Worm (Caenorhabditis elegans): ENCODE results near the gene D1054.10.

The D1054.10 gene

ce11 chrV:10802060-10802459, 9.4 kb upstream of the D1054.10 start (continued):
- TF ChIP-seq ama-1 (optimal IDR thresholded peaks at IDR 0.05) (no peak), mdl-1 (tag; optimal IDR thresholded peaks at IDR 0.05) (peak in 1 of 2 experiments; percentile 49), daf-16 (GFP tag; optimal IDR thresholded peaks at IDR 0.05) (peak in 1 of 2 experiments; percentile 77), daf-16 (tag; optimal IDR thresholded peaks at IDR 0.05) (peak; percentile 93), set-16 (GFP tag; IDR thresholded peaks at IDR 0.05) (no peak), ceh-62 (tag; optimal IDR thresholded peaks at IDR 0.05) (no peak), php-3 (GFP tag; IDR thresholded peaks at IDR 0.05) (peak; percentile 96), arid-1 (GFP tag; conservative IDR thresholded peaks at IDR 0.05) (no peak), nhr-28 (tag; optimal IDR thresholded peaks at IDR 0.05) (peak; percentile 82), hlh-11 (tag; optimal IDR thresholded peaks at IDR 0.05) (peak; percentile 95), T20F7.1 (GFP tag; optimal IDR thresholded peaks at IDR 0.05) (peak; percentile 34), nhr-48 (tag; optimal IDR thresholded peaks at IDR 0.05) (peak; percentile 83), ceh-44 (GFP tag; IDR thresholded peaks at IDR 0.05) (no peak), nhr-11 (tag; optimal IDR thresholded peaks at IDR 0.05) (no peak), nhr-42 (GFP tag; IDR thresholded peaks at IDR 0.05) (no peak), saeg-2 (GFP tag; IDR thresholded peaks at IDR 0.05) (peak; percentile 80; the same call in 1 of the 2 replicates), daf-12 (tag; optimal IDR thresholded peaks at IDR 0.05) (no peak), ceh-32 (tag; optimal IDR thresholded peaks at IDR 0.05; ENCODE audit: poor library complexity) (no peak), tra-1 (GFP tag; IDR thresholded peaks at IDR 0.05) (peak; percentile 95), R02D3.7 (tag; optimal IDR thresholded peaks at IDR 0.05) (no peak), sdz-12 (GFP tag; optimal IDR thresholded peaks at IDR 0.05) (no peak), Y48G9A.11 (GFP tag; IDR thresholded peaks at IDR 0.05) (no peak), T26A8.4 (GFP tag; IDR thresholded peaks at IDR 0.05) (no peak), unc-39 (tag; optimal IDR thresholded peaks at IDR 0.05) (no peak), pqm-1 (tag; optimal IDR thresholded peaks at IDR 0.05) (peak; percentile 67), ceh-82 (tag; optimal IDR thresholded peaks at IDR 0.05) (no peak), spr-1 (tag; optimal IDR thresholded peaks at IDR 0.05) (no peak), F37D6.2 (tag; optimal IDR thresholded peaks at IDR 0.05) (no peak), lin-1 (GFP tag; IDR thresholded peaks at IDR 0.05) (peak; percentile 90), hlh-30 (tag; optimal IDR thresholded peaks at IDR 0.05; ENCODE audit: insufficient read depth) (peak; percentile 61), lin-15B (tag; optimal IDR thresholded peaks at IDR 0.05) (no peak), daf-8 (GFP tag; IDR thresholded peaks at IDR 0.05) (no peak), nhr-41 (GFP tag; IDR thresholded peaks at IDR 0.05) (0 out of 2 replicates have a peak, but pooled peaks have one; percentile 54)

DNA sequence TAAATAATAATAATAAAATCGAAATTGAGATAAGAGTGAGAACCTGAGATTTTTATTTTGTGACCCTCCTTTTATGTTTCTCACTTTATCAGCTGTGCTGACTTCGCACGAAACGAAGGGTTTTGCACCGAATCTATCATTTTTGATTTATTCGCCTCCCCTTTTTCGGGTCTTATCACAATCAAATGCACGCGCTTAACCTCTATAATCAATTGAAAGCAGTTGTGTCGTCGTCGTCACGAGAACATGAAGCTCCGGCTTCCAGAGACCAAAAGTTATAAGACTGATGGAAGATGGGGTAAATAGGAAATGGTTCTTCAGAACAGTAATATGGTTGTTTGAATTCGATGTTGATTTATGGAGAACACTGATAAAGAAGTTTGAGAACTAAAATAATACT, 8.5 kb upstream of the D1054.10 start, which contains the start of gene D1054.18:
Gene D1054.18 (minus strand): TSS at position 45 of the 400 bp plus-strand sequence.
- TF ChIP-seq R02D3.7 (tag; optimal IDR thresholded peaks at IDR 0.05), result no peak
- no peak for TF ChIP-seq snpc-4 (tag; optimal IDR thresholded peaks at IDR 0.05)
- TF ChIP-seq tra-1 (GFP tag; IDR thresholded peaks at IDR 0.05), result peak; percentile 66; the same call in 1 of the 2 replicates
- TF ChIP-seq dve-1 (tag; optimal IDR thresholded peaks at IDR 0.05; ENCODE audit: insufficient read depth), result peak; percentile 67
- TF ChIP-seq madf-9 (GFP tag; conservative IDR thresholded peaks at IDR 0.05), result no peak
- TF ChIP-seq php-3 (GFP tag; IDR thresholded peaks at IDR 0.05), result peak; percentile 97
- TF ChIP-seq nhr-28 (tag; optimal IDR thresholded peaks at IDR 0.05), result peak; percentile 84
- no peak for TF ChIP-seq duxl-1 (tag; optimal IDR thresholded peaks at IDR 0.05; ENCODE audit: poor library complexity)
- no peak for TF ChIP-seq sdz-12 (GFP tag; optimal IDR thresholded peaks at IDR 0.05)
- peak; percentile 55 for TF ChIP-seq hlh-30 (tag; optimal IDR thresholded peaks at IDR 0.05; ENCODE audit: insufficient read depth)
- no peak for TF ChIP-seq jun-1 (tag; optimal IDR thresholded peaks at IDR 0.05)
- no peak for TF ChIP-seq spr-3 (GFP tag; optimal IDR thresholded peaks at IDR 0.05)
- peak; percentile 91 for TF ChIP-seq hlh-11 (tag; optimal IDR thresholded peaks at IDR 0.05)
- TF ChIP-seq aha-1 (tag), result peak; percentile 36
- TF ChIP-seq F49E8.2 (tag; optimal IDR thresholded peaks at IDR 0.05; ENCODE audit: borderline replicate concordance), result no peak
- TF ChIP-seq ama-1 (optimal IDR thresholded peaks at IDR 0.05), result no peak
- TF ChIP-seq Y5F2A.4 (GFP tag; optimal IDR thresholded peaks at IDR 0.05), result no peak
- no peak for TF ChIP-seq mxl-2 (GFP tag; conservative IDR thresholded peaks at IDR 0.05)
- TF ChIP-seq skn-1 (tag; optimal IDR thresholded peaks at IDR 0.05), result no peak
- TF ChIP-seq zip-11 (GFP tag; IDR thresholded peaks at IDR 0.05), result no peak
- TF ChIP-seq nhr-77 (tag; optimal IDR thresholded peaks at IDR 0.05), result peak; percentile 64
- no peak for TF ChIP-seq lim-7 (GFP tag; IDR thresholded peaks at IDR 0.05)
- TF ChIP-seq mdl-1 (tag; optimal IDR thresholded peaks at IDR 0.05), result peak in 1 of 2 experiments; percentile 39
- no peak for TF ChIP-seq aly-2 (tag; optimal IDR thresholded peaks at IDR 0.05)
- no peak for TF ChIP-seq fkh-10 (GFP tag; optimal IDR thresholded peaks at IDR 0.05)
- no peak for TF ChIP-seq nhr-111 (GFP tag; optimal IDR thresholded peaks at IDR 0.05)
- TF ChIP-seq nhr-102 (tag; optimal IDR thresholded peaks at IDR 0.05), result peak; percentile 42
- no peak for TF ChIP-seq ceh-44 (GFP tag; IDR thresholded peaks at IDR 0.05)
- TF ChIP-seq lin-1 (GFP tag; IDR thresholded peaks at IDR 0.05), result peak; percentile 66; the same call in 1 of the 2 replicates

Measured in whole organism, L4 larva.